ENCODE assay signal across 2 fruit fly cellular contexts in genomic region chr3R:9882790-9883189, dm6.
TF ChIP-seq lines count a peak whose summit lies in the region.

No protein-coding gene starts in this region.

- TF ChIP-seq CTCF in whole organism, embryonic (GFP tag; optimal IDR thresholded peaks at IDR 0.05; lab: Kevin White, UChicago): no peak

TF ChIP-seq in whole organism, embryonic, 481 proteins besides CTCF, POLR2A, EP300 and RAD21:
- TF ChIP-seq Ets65A (GFP tag; lab: Kevin White, UChicago): peak; percentile 15
- no peak for TF ChIP-seq CG3281 (GFP tag; optimal IDR thresholded peaks at IDR 0.05; lab: Kevin White, UChicago)
- TF ChIP-seq chm (GFP tag; IDR thresholded peaks at IDR 0.05; lab: Robert Waterston, UW): 0 out of 2 replicates have a peak, but pooled peaks have one; percentile 11
- peak; percentile 62 for TF ChIP-seq Med (GFP tag; lab: Kevin White, UChicago)
- 0 out of 3 replicates have a peak, but pooled peaks have one; percentile 37 for TF ChIP-seq ci (GFP tag; IDR thresholded peaks at IDR 0.05; lab: Robert Waterston, UW)
- TF ChIP-seq PHDP (tag; optimal IDR thresholded peaks at IDR 0.05; lab: Kevin White, UChicago): no peak

TF ChIP-seq in whole organism, wandering third instar larva, 38 proteins besides CTCF, POLR2A, EP300 and RAD21:
- no peak for TF ChIP-seq Dif (GFP tag; optimal IDR thresholded peaks at IDR 0.05; lab: Kevin White, UChicago; ENCODE audit: partially characterized antibody)
- TF ChIP-seq OdsH (GFP tag; optimal IDR thresholded peaks at IDR 0.05; lab: Kevin White, UChicago): no peak
- TF ChIP-seq dl (GFP tag; optimal IDR thresholded peaks at IDR 0.05; lab: Kevin White, UChicago; ENCODE audit: insufficient read depth in 1 of 2, partially characterized antibody in 2 of 2): no peak
- no peak for TF ChIP-seq Rel (GFP tag; optimal IDR thresholded peaks at IDR 0.05; lab: Kevin White, UChicago)
- peak; percentile 88 for TF ChIP-seq Rel (tag; optimal IDR thresholded peaks at IDR 0.05; lab: Kevin White, UChicago)
